Fruit fly (Drosophila melanogaster): ENCODE results near the gene CG32639.

CG32639 gene

DNA sequence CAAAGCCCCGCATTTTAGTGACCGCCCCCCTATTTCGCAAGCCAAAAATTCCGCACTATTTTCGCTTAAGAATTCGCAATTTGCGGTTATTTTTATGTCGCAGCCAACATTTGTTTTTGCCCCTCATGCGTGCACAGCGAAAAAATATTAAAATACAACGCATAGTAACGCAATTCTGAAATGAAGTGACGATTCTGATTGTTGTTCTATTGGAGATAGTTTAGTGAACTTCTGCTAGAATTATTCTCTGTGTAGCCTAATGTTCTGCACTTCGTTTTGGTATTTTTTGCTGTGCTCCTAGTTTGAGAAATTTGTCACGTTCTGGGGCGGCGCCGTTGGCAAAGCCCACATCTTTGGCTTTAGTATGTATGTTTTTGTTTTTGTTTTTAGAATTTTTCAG lies 14.5 kb downstream of the CG32639 start:
- TF ChIP-seq CG17806 (tag; optimal IDR thresholded peaks at IDR 0.05) (no peak), CG9948 (tag; optimal IDR thresholded peaks at IDR 0.05) (no peak), CG13204 (GFP tag; optimal IDR thresholded peaks at IDR 0.05) (no peak), fd96Ca (GFP tag; IDR thresholded peaks at IDR 0.05) (0 out of 3 replicates have a peak, but pooled peaks have one; percentile 27), Pif1B (GFP tag; optimal IDR thresholded peaks at IDR 0.05) (no peak), CG8159 (tag; optimal IDR thresholded peaks at IDR 0.05) (no peak), CG14655 (GFP tag; optimal IDR thresholded peaks at IDR 0.05) (peak; percentile 19), gl (tag; optimal IDR thresholded peaks at IDR 0.05) (no peak), EcR (GFP tag; optimal IDR thresholded peaks at IDR 0.05) (no peak), Pif1A (GFP tag; optimal IDR thresholded peaks at IDR 0.05) (no peak), CG15710 (tag; optimal IDR thresholded peaks at IDR 0.05) (no peak), rn (GFP tag; IDR thresholded peaks at IDR 0.05) (no peak), CG12605 (GFP tag; IDR thresholded peaks at IDR 0.05) (no peak), CG10348 (GFP tag; IDR thresholded peaks at IDR 0.05) (no peak), CG32121 (GFP tag; IDR thresholded peaks at IDR 0.05) (peak; percentile 56; the same call in 1 of the 2 replicates), CG8301 (tag; optimal IDR thresholded peaks at IDR 0.05) (peak; percentile 28), D1 (tag; optimal IDR thresholded peaks at IDR 0.05) (no peak), Ets98B (GFP tag; IDR thresholded peaks at IDR 0.05) (peak; percentile 64), Snoo (tag; optimal IDR thresholded peaks at IDR 0.05) (no peak), CG4496 (GFP tag; IDR thresholded peaks at IDR 0.05) (peak; percentile 36; the same call in 1 of the 3 replicates), CG34367 (tag; optimal IDR thresholded peaks at IDR 0.05) (no peak)

- no peak for TF ChIP-seq CG13204 (GFP tag; optimal IDR thresholded peaks at IDR 0.05)
- TF ChIP-seq CG32121 (GFP tag; IDR thresholded peaks at IDR 0.05): peak; percentile 19; the same call in 1 of the 2 replicates
- TF ChIP-seq fd96Ca (GFP tag; IDR thresholded peaks at IDR 0.05): 0 out of 3 replicates have a peak, but pooled peaks have one; percentile 15
- peak; percentile 38 for TF ChIP-seq Snoo (tag; optimal IDR thresholded peaks at IDR 0.05)
- TF ChIP-seq CG4496 (GFP tag; IDR thresholded peaks at IDR 0.05): peak; percentile 56; the same call in 1 of the 3 replicates
- peak; percentile 33 for TF ChIP-seq CG8301 (tag; optimal IDR thresholded peaks at IDR 0.05)
- TF ChIP-seq CG14655 (GFP tag; optimal IDR thresholded peaks at IDR 0.05): peak; percentile 11
- no peak for TF ChIP-seq EcR (GFP tag; optimal IDR thresholded peaks at IDR 0.05)
- peak; percentile 19 for TF ChIP-seq Pif1B (GFP tag; optimal IDR thresholded peaks at IDR 0.05)
- TF ChIP-seq CG17806 (tag; optimal IDR thresholded peaks at IDR 0.05): no peak
- TF ChIP-seq CG8159 (tag; optimal IDR thresholded peaks at IDR 0.05): no peak
- peak; percentile 35 for TF ChIP-seq Pif1A (GFP tag; optimal IDR thresholded peaks at IDR 0.05)
Observed at dm6 chrX:13221311-13221710, 15.1 kb downstream of the CG32639 start.

DNA sequence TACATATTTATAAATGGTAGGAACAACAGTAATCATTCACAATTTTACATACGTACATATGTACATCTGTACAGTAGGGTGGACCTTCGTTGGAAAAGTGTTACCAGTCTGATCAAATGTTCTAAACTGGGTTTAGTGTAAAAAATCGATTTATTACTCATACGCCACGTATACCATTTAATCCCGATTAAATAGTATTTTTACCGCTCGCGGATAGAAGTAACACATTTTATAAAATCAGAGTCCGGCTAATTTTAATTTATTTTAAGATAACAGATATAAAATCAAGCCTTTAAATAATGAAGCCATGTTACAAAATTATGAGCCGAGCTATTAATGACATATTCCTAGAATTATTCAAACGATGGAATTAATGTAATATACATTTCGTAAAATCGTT lies 15.9 kb downstream of the CG32639 start:
- TF ChIP-seq CG8159 (tag; optimal IDR thresholded peaks at IDR 0.05) (peak; percentile 54), CG32121 (GFP tag; IDR thresholded peaks at IDR 0.05) (no peak), CG15710 (tag; optimal IDR thresholded peaks at IDR 0.05) (no peak)

DNA sequence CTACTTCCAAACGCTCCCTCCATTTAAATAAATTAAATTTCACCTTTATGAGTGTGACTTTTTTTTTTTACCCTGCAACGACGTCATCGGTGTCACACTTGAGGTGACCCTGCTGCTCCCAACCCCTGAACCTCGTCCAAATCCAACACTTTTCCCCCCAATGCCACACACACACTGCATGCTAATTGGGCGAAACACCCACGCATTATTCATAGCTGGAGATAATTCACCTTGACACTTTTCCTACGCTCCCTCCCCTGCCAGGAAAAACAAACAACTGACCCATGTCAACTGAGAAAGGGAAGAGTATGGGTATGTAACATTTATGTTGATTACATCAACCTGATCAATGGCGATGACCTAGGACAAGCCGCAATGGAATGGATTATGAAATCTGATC lies 17.1 kb downstream of the CG32639 start:
- TF ChIP-seq Pif1A (GFP tag; optimal IDR thresholded peaks at IDR 0.05) (no peak), Snoo (tag; optimal IDR thresholded peaks at IDR 0.05) (no peak), gl (tag; optimal IDR thresholded peaks at IDR 0.05) (no peak), fd96Ca (GFP tag; IDR thresholded peaks at IDR 0.05) (no peak), CG12605 (GFP tag; IDR thresholded peaks at IDR 0.05) (no peak), D1 (tag; optimal IDR thresholded peaks at IDR 0.05) (no peak), CG8301 (tag; optimal IDR thresholded peaks at IDR 0.05) (no peak), CG32121 (GFP tag; IDR thresholded peaks at IDR 0.05) (no peak), CG17806 (tag; optimal IDR thresholded peaks at IDR 0.05) (no peak), CG14655 (GFP tag; optimal IDR thresholded peaks at IDR 0.05) (no peak), Ets98B (GFP tag; IDR thresholded peaks at IDR 0.05) (no peak), CG10348 (GFP tag; IDR thresholded peaks at IDR 0.05) (no peak), CG13204 (GFP tag; optimal IDR thresholded peaks at IDR 0.05) (no peak)

- TF ChIP-seq CG13204 (GFP tag; optimal IDR thresholded peaks at IDR 0.05) (no peak), CG32121 (GFP tag; IDR thresholded peaks at IDR 0.05) (peak; percentile 66; the same call in 1 of the 2 replicates), CG10348 (GFP tag; IDR thresholded peaks at IDR 0.05) (no peak), CG9948 (tag; optimal IDR thresholded peaks at IDR 0.05) (peak; percentile 48), Snoo (tag; optimal IDR thresholded peaks at IDR 0.05) (peak; percentile 38), Ets98B (GFP tag; IDR thresholded peaks at IDR 0.05) (peak; percentile 80), CG15710 (tag; optimal IDR thresholded peaks at IDR 0.05) (peak; percentile 34), Pif1A (GFP tag; optimal IDR thresholded peaks at IDR 0.05) (peak; percentile 59), CG4496 (GFP tag; IDR thresholded peaks at IDR 0.05) (peak; percentile 81), CG14655 (GFP tag; optimal IDR thresholded peaks at IDR 0.05) (peak; percentile 64), CG8159 (tag; optimal IDR thresholded peaks at IDR 0.05) (peak; percentile 50), D1 (tag; optimal IDR thresholded peaks at IDR 0.05) (peak; percentile 61), fd96Ca (GFP tag; IDR thresholded peaks at IDR 0.05) (peak; percentile 54; the same call in 2 of the 3 replicates), CG12605 (GFP tag; IDR thresholded peaks at IDR 0.05) (peak; percentile 51; the same call in 1 of the 2 replicates), gl (tag; optimal IDR thresholded peaks at IDR 0.05) (no peak), rn (GFP tag; IDR thresholded peaks at IDR 0.05) (peak; percentile 43; the same call in 1 of the 2 replicates), CG34367 (tag; optimal IDR thresholded peaks at IDR 0.05) (peak; percentile 44), CG17806 (tag; optimal IDR thresholded peaks at IDR 0.05) (peak; percentile 62), Pif1B (GFP tag; optimal IDR thresholded peaks at IDR 0.05) (peak; percentile 27), EcR (GFP tag; optimal IDR thresholded peaks at IDR 0.05) (no peak), CG8301 (tag; optimal IDR thresholded peaks at IDR 0.05) (peak; percentile 60)
Observed at dm6 chrX:13214056-13214455, 22.3 kb downstream of the CG32639 start.

dm6 chrX:13212138-13212481 lies 24.3 kb downstream of the CG32639 start, which contains the start of gene REG:
REG (plus strand) TSS chrX:13212325.
- TF ChIP-seq CG15710 (tag; optimal IDR thresholded peaks at IDR 0.05) (no peak), CG4496 (GFP tag; IDR thresholded peaks at IDR 0.05) (no peak), CG14655 (GFP tag; optimal IDR thresholded peaks at IDR 0.05) (no peak), rn (GFP tag; IDR thresholded peaks at IDR 0.05) (no peak)
